Worm (Caenorhabditis elegans) whole organism, L1 larva: ENCODE data around the gene F19B2.7.

ENCODE experiments used
- C16A3.4 ChIP-seq: fragments of 150-350 bp; optimal IDR thresholded peaks from 2 replicates; lab custom pipeline; 2014; ENCODE audit warnings: missing biosample characterization, missing genetic modification characterization
- ama-1 ChIP-seq: fragments of 150-350 bp; optimal IDR thresholded peaks from 2 replicates; lab custom pipeline; 2014
- ceh-63 ChIP-seq: fragments of 200-800 bp; sonication (Bioruptor generic); optimal IDR thresholded peaks from 2 replicates; lab custom pipeline; 2018; ENCODE audit warnings: mild to moderate bottlenecking, missing genetic modification characterization, missing compliant biosample characterization
- efl-3 ChIP-seq: fragments of 200-800 bp; sonication (Bioruptor generic); optimal IDR thresholded peaks from 2 replicates; lab custom pipeline; 2018; ENCODE audit warnings: mild to moderate bottlenecking, missing genetic modification characterization, missing compliant biosample characterization
- fkh-8 ChIP-seq: sonication (generic microtip); optimal IDR thresholded peaks from 2 replicates; lab custom pipeline; 2016; ENCODE audit warnings: mild to moderate bottlenecking, missing genetic modification characterization, missing compliant biosample characterization
- hlh-17 ChIP-seq: fragments of 200-800 bp; sonication (Bioruptor generic); optimal IDR thresholded peaks from 2 replicates; lab custom pipeline; 2018; ENCODE audit warnings: missing genetic modification characterization, mild to moderate bottlenecking, missing compliant biosample characterization, moderate library complexity, borderline replicate concordance
- lin-15B ChIP-seq: fragments of 150-350 bp; sonication (generic microtip); optimal IDR thresholded peaks from 3 replicates; lab custom pipeline; 2014; ENCODE audit warnings: missing biosample characterization, missing genetic modification characterization
- lin-35 ChIP-seq, 2 experiments: fragments of 150-350 bp; optimal IDR thresholded peaks; 2 replicates each; lab custom pipeline; 2014; ENCODE audit warnings: missing biosample characterization in 2 of 2, missing genetic modification characterization in 2 of 2, missing genetic modification reagents in 2 of 2
- lir-3 ChIP-seq: sonication (generic microtip); optimal IDR thresholded peaks from 2 replicates; lab custom pipeline; 2016; ENCODE audit warnings: mild to moderate bottlenecking, missing genetic modification characterization, moderate library complexity, missing compliant biosample characterization; ENCODE audit not compliant: poor library complexity
- lsy-2 ChIP-seq, 2 experiments: fragments of 150-350 bp; optimal IDR thresholded peaks; 2 replicates each; lab custom pipeline; 2014; ENCODE audit warnings: missing biosample characterization in 2 of 2, missing genetic modification characterization in 2 of 2
- mep-1 ChIP-seq: fragments of 150-350 bp; optimal IDR thresholded peaks from 2 replicates; lab custom pipeline; 2014; ENCODE audit warnings: missing biosample characterization, missing genetic modification characterization
- nhr-11 ChIP-seq: fragments of 150-350 bp; optimal IDR thresholded peaks from 2 replicates; lab custom pipeline; 2014; ENCODE audit warnings: missing biosample characterization, missing genetic modification characterization
- nhr-19 ChIP-seq: fragments of 200-800 bp; sonication (Bioruptor generic); conservative IDR thresholded peaks from 2 replicates; pipeline ENCODE4 v1.3.6; 2022; ENCODE audit warnings: missing genetic modification characterization, missing compliant biosample characterization
- nhr-71 ChIP-seq: sonication (generic microtip); optimal IDR thresholded peaks from 2 replicates; lab custom pipeline; 2016; ENCODE audit warnings: mild to moderate bottlenecking, missing genetic modification characterization, moderate library complexity, missing compliant biosample characterization
- nhr-85 ChIP-seq: sonication (generic microtip); peaks from one replicate; lab custom pipeline; 2016; ENCODE audit warnings: missing genetic modification characterization, inconsistent platforms, missing compliant biosample characterization
- nhr-90 ChIP-seq: sonication (generic microtip); optimal IDR thresholded peaks from 2 replicates; lab custom pipeline; 2016; ENCODE audit warnings: mild to moderate bottlenecking, missing genetic modification characterization, missing compliant biosample characterization; ENCODE audit not compliant: poor library complexity
- pqm-1 ChIP-seq: sonication (generic microtip); optimal IDR thresholded peaks from 3 replicates; lab custom pipeline; 2017; ENCODE audit warnings: missing biosample characterization, missing genetic modification characterization
- snu-23 ChIP-seq: sonication (generic microtip); optimal IDR thresholded peaks from 2 replicates; lab custom pipeline; 2016; ENCODE audit warnings: missing genetic modification characterization, missing compliant biosample characterization
- sptf-1 ChIP-seq: fragments of 150-350 bp; optimal IDR thresholded peaks from 2 replicates; lab custom pipeline; 2014; ENCODE audit warnings: missing biosample characterization, missing genetic modification characterization
- unc-130 ChIP-seq: fragments of 150-350 bp; optimal IDR thresholded peaks from 2 replicates; lab custom pipeline; 2017; ENCODE audit warnings: missing biosample characterization, missing genetic modification characterization, inconsistent platforms
- unc-30 ChIP-seq: sonication (generic microtip); optimal IDR thresholded peaks from 2 replicates; lab custom pipeline; 2017; ENCODE audit warnings: missing biosample characterization, missing genetic modification characterization
- unc-86 ChIP-seq: sonication (generic microtip); optimal IDR thresholded peaks from 2 replicates; lab custom pipeline; 2016; ENCODE audit warnings: missing genetic modification characterization, missing compliant biosample characterization
- xbp-1 ChIP-seq: sonication (generic microtip); optimal IDR thresholded peaks from 2 replicates; lab custom pipeline; 2016; ENCODE audit warnings: missing genetic modification characterization, missing compliant biosample characterization
- zag-1 ChIP-seq: fragments of 150-350 bp; optimal IDR thresholded peaks from 2 replicates; lab custom pipeline; 2014; ENCODE audit warnings: missing biosample characterization, missing genetic modification characterization
- zip-4 ChIP-seq: fragments of 200-800 bp; sonication (Bioruptor generic); optimal IDR thresholded peaks from 2 replicates; lab custom pipeline; 2018; ENCODE audit warnings: mild to moderate bottlenecking, missing genetic modification characterization, moderate library complexity, missing compliant biosample characterization

Gene F19B2.7

DNA sequence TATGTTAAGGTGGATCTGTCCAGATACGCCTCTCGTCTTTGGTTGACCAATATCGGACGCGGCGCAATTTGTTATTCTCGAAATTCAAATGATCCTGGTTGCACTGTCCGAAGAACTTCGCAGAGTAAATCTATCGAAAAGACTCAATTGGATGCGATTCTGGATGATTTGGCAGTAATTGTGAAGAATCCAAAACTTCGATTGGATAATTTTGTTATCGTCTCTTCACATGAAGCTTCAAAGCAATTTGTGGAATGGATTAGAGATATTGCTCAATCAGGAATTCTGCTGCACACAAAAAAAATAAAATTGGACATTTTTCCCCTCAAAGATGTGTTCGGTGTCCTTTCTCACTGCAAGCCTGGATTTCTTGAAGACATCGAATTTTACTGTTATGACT lies 48.1 kb downstream of the F19B2.7 start:
- TF ChIP-seq pqm-1 (no peak), unc-130 (tag; lab: Kevin White, UChicago) (no peak), hlh-17 (GFP tag; lab: Kevin White, UChicago) (no peak), nhr-11 (tag; lab: Kevin White, UChicago) (no peak), zag-1 (tag; lab: Kevin White, UChicago) (no peak), snu-23 (no peak), mep-1 (tag; lab: Kevin White, UChicago) (no peak), efl-3 (GFP tag; lab: Kevin White, UChicago) (no peak), nhr-71 (tag; lab: Kevin White, UChicago) (no peak), fkh-8 (tag; lab: Kevin White, UChicago) (no peak), nhr-19 (no peak), nhr-90 (tag; lab: Kevin White, UChicago) (no peak), unc-86 (tag; lab: Kevin White, UChicago) (no peak), ama-1 (lab: Kevin White, UChicago) (no peak)
- TF ChIP-seq, all 84 proteins: peak for 0

DNA sequence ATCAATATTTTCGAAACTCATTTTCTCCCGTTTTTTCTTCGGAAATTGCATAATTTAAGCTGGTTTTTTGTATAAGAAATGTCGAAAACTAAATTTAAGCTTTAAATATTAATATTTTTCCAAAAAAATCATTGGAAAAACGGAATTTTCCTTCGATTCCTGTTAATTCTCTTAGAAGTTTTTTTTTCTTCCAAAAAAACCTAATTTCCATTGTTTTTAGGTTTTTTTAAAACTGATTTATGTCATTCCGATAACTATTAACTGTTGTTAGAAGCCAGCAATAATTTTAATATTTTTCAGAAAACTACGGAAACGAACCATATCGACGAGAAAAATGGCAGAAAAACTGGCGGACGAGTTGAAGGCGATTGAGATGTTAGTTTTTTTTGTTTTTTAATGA lies 49.8 kb downstream of the F19B2.7 start, which contains the start of gene fbxa-114:
Gene fbxa-114, plus strand, starts transcription at position 301 of the 400 bp plus-strand sequence.
- TF ChIP-seq lin-35 (GFP tag; optimal IDR thresholded peaks at IDR 0.05; lab: Kevin White, UChicago) (no peak), nhr-85 (tag; lab: Kevin White, UChicago) (peak; percentile 7)
- TF ChIP-seq, all 84 proteins: peak for 1

DNA sequence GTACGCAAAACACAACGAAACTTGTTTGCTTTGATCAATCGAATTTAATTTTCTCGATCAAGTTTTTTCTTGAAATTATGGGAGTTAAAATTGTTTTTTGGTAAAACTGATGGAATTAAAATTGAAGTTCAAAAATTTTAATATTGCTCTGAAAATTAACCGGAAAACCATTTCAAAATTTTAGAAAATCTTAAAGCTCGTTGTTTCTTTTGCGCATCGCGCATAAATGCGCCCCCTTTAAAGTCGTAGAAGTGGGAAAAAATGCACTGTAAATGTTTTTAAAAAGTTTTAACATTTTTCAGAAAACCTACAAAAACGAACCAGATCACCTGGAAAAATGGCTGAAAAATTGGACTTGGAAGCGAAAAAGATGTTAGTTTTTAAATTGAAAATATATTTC lies 51.6 kb downstream of the F19B2.7 start, which contains the start of gene fbxa-113:
Gene fbxa-113, plus strand, starts transcription at position 301 of the 400 bp plus-strand sequence.
- TF ChIP-seq lir-3 (tag; lab: Kevin White, UChicago) (no peak), lsy-2 (tag; optimal IDR thresholded peaks at IDR 0.05; lab: Kevin White, UChicago) (no peak), lin-15B (tag; lab: Kevin White, UChicago) (no peak), xbp-1 (tag; lab: Kevin White, UChicago) (no peak), C16A3.4 (no peak), unc-30 (tag; lab: Kevin White, UChicago) (no peak), sptf-1 (tag; lab: Kevin White, UChicago) (no peak), ceh-63 (GFP tag; lab: Kevin White, UChicago) (no peak), zip-4 (no peak)
